Worm (Caenorhabditis elegans) whole organism, L4 larva: ENCODE results near the gene srj-37.

Experiments used
- D1046.2 ChIP-seq: fragments of 200-800 bp; sonication (Bioruptor generic); IDR thresholded peaks from 2 replicates; pipeline ENCODE4 v1.3.6; 2022; ENCODE audit warnings: missing genetic modification characterization, missing compliant biosample characterization
- F44E2.7 ChIP-seq: fragments of 200-800 bp; sonication (Bioruptor generic); IDR thresholded peaks from 2 replicates; pipeline ENCODE4 v2.1.2; 2022; ENCODE audit warnings: missing genetic modification characterization, missing compliant biosample characterization
- T26A8.4 ChIP-seq: fragments of 200-800 bp; sonication (Bioruptor generic); IDR thresholded peaks from 2 replicates; pipeline ENCODE4 v1.3.6; 2022; ENCODE audit warnings: missing genetic modification characterization, missing compliant biosample characterization
- Y105C5A.15 ChIP-seq: fragments of 200-800 bp; sonication (Bioruptor generic); IDR thresholded peaks from 2 replicates; pipeline ENCODE4 v1.3.6; 2022; ENCODE audit warnings: missing genetic modification characterization, missing compliant biosample characterization
- ceh-32 ChIP-seq: sonication (generic microtip); optimal IDR thresholded peaks from 2 replicates; lab custom pipeline; 2016; ENCODE audit warnings: mild to moderate bottlenecking, missing genetic modification characterization, missing compliant biosample characterization; ENCODE audit not compliant: poor library complexity
- ceh-44 ChIP-seq: fragments of 200-800 bp; sonication (Bioruptor generic); IDR thresholded peaks from 2 replicates; pipeline ENCODE4 v1.3.6; 2022; ENCODE audit warnings: missing genetic modification reagents, missing genetic modification characterization, missing compliant biosample characterization
- ceh-62 ChIP-seq: sonication (generic microtip); optimal IDR thresholded peaks from 2 replicates; lab custom pipeline; 2017; ENCODE audit warnings: missing biosample characterization, missing genetic modification characterization
- cey-2 ChIP-seq: sonication (generic microtip); optimal IDR thresholded peaks from 3 replicates; lab custom pipeline; 2017; ENCODE audit warnings: missing genetic modification characterization, mild to moderate bottlenecking, missing compliant biosample characterization, antibody characterized with exemption, borderline replicate concordance; ENCODE audit not compliant: insufficient read depth
- daf-19 ChIP-seq: fragments of 200-800 bp; sonication (Bioruptor generic); conservative IDR thresholded peaks from 2 replicates; pipeline ENCODE4 v1.3.6; 2022; ENCODE audit warnings: missing genetic modification characterization, missing compliant biosample characterization
- daf-8 ChIP-seq: fragments of 200-800 bp; sonication (Bioruptor generic); IDR thresholded peaks from 2 replicates; pipeline ENCODE4 v1.3.6; 2022; ENCODE audit warnings: missing genetic modification characterization, missing compliant biosample characterization
- dmd-6 ChIP-seq: fragments of 200-800 bp; sonication (Bioruptor generic); IDR thresholded peaks from 2 replicates; pipeline ENCODE4 v1.3.6; 2022; ENCODE audit warnings: missing genetic modification reagents, missing genetic modification characterization, missing compliant biosample characterization
- dpl-1 ChIP-seq: fragments of 150-350 bp; optimal IDR thresholded peaks from 2 replicates; lab custom pipeline; 2014; ENCODE audit warnings: missing biosample characterization, missing genetic modification reagents, missing genetic modification characterization
- dve-1 ChIP-seq: sonication (generic microtip); optimal IDR thresholded peaks from 2 replicates; lab custom pipeline; 2017; ENCODE audit warnings: antibody characterized with exemption, mild to moderate bottlenecking, missing genetic modification characterization, missing compliant biosample characterization; ENCODE audit not compliant: insufficient read depth
- egl-43 ChIP-seq: fragments of 200-800 bp; sonication (Bioruptor generic); IDR thresholded peaks from 2 replicates; pipeline ENCODE4 v1.3.6; 2022; ENCODE audit warnings: missing genetic modification reagents, missing genetic modification characterization, missing compliant biosample characterization
- fos-1 ChIP-seq: fragments of 150-350 bp; optimal IDR thresholded peaks from 2 replicates; lab custom pipeline; 2014; ENCODE audit warnings: missing biosample characterization, missing genetic modification characterization
- hlh-11 ChIP-seq: fragments of 200-800 bp; sonication (Bioruptor generic); optimal IDR thresholded peaks from 2 replicates; lab custom pipeline; 2018; ENCODE audit warnings: mild to moderate bottlenecking, missing genetic modification characterization, missing compliant biosample characterization
- lim-7 ChIP-seq: fragments of 200-800 bp; sonication (Bioruptor generic); IDR thresholded peaks from 2 replicates; pipeline ENCODE4 v1.3.6; 2022; ENCODE audit warnings: missing genetic modification characterization, missing compliant biosample characterization
- lin-13 ChIP-seq: fragments of 150-350 bp; optimal IDR thresholded peaks from 2 replicates; lab custom pipeline; 2014; ENCODE audit warnings: missing biosample characterization, missing genetic modification reagents, missing genetic modification characterization
- lin-29 ChIP-seq: fragments of 200-800 bp; sonication (Bioruptor generic); IDR thresholded peaks from 2 replicates; pipeline ENCODE4 v1.3.6; 2022; ENCODE audit warnings: missing genetic modification reagents, missing genetic modification characterization, missing compliant biosample characterization
- lin-38 ChIP-seq: fragments of 200-800 bp; sonication (Bioruptor generic); IDR thresholded peaks from 2 replicates; pipeline ENCODE4 v1.3.6; 2022; ENCODE audit warnings: missing genetic modification reagents, missing genetic modification characterization, missing compliant biosample characterization
- lir-3 ChIP-seq: sonication (generic microtip); optimal IDR thresholded peaks from 2 replicates; lab custom pipeline; 2016; ENCODE audit warnings: mild to moderate bottlenecking, missing genetic modification characterization, missing compliant biosample characterization
- mdt-29 ChIP-seq: fragments of 200-800 bp; sonication (Bioruptor generic); IDR thresholded peaks from 2 replicates; pipeline ENCODE4 v1.3.6; 2022; ENCODE audit warnings: missing genetic modification reagents, missing genetic modification characterization, missing compliant biosample characterization
- mxl-2 ChIP-seq: fragments of 200-800 bp; sonication (Bioruptor generic); conservative IDR thresholded peaks from 2 replicates; pipeline ENCODE4 v1.3.6; 2022; ENCODE audit warnings: missing genetic modification reagents, missing genetic modification characterization, missing compliant biosample characterization
- mxl-3 ChIP-seq: fragments of 200-800 bp; sonication (Bioruptor generic); optimal IDR thresholded peaks from 2 replicates; lab custom pipeline; 2018; ENCODE audit warnings: mild to moderate bottlenecking, missing genetic modification characterization, missing compliant biosample characterization
- nhr-10 ChIP-seq: fragments of 150-350 bp; optimal IDR thresholded peaks from 2 replicates; lab custom pipeline; 2014; ENCODE audit warnings: missing biosample characterization, missing genetic modification characterization
- nhr-102 ChIP-seq: sonication (generic microtip); optimal IDR thresholded peaks from 2 replicates; lab custom pipeline; 2016; ENCODE audit warnings: mild to moderate bottlenecking, missing genetic modification characterization, moderate library complexity, missing compliant biosample characterization
- nhr-41 ChIP-seq: fragments of 200-800 bp; sonication (Bioruptor generic); IDR thresholded peaks from 2 replicates; pipeline ENCODE4 v1.3.6; 2022; ENCODE audit warnings: missing genetic modification reagents, missing genetic modification characterization, missing compliant biosample characterization
- nhr-42 ChIP-seq: fragments of 200-800 bp; sonication (Bioruptor generic); IDR thresholded peaks from 2 replicates; pipeline ENCODE4 v1.3.6; 2022; ENCODE audit warnings: missing genetic modification characterization, missing compliant biosample characterization
- nhr-6 ChIP-seq: fragments of 150-350 bp; optimal IDR thresholded peaks from 2 replicates; lab custom pipeline; 2014; ENCODE audit warnings: missing biosample characterization, missing genetic modification characterization
- pha-4 ChIP-seq, 2 experiments: fragments of 150-350 bp in 1 of 2; fragments of 200-800 bp in 1 of 2; sonication (Bioruptor generic) in 1 of 2; IDR thresholded peaks in 1 of 2; optimal IDR thresholded peaks in 1 of 2; 2 replicates each; pipeline versions ENCODE4 v1.3.6 to Lab custom; 2014 to 2022; ENCODE audit warnings: missing genetic modification characterization in 2 of 2, missing genetic modification reagents in 2 of 2, missing biosample characterization in 1 of 2, missing compliant biosample characterization in 1 of 2
- php-3 ChIP-seq: fragments of 200-800 bp; sonication (Bioruptor generic); IDR thresholded peaks from 2 replicates; pipeline ENCODE4 v1.3.6; 2022; ENCODE audit warnings: missing genetic modification reagents, missing genetic modification characterization, missing compliant biosample characterization
- rbr-2 ChIP-seq: sonication (generic microtip); optimal IDR thresholded peaks from 2 replicates; lab custom pipeline; 2016; ENCODE audit warnings: missing genotype, missing genetic modification characterization, missing compliant biosample characterization
- set-16 ChIP-seq: fragments of 200-800 bp; sonication (Bioruptor generic); IDR thresholded peaks from 2 replicates; pipeline ENCODE4 v1.3.6; 2022; ENCODE audit warnings: missing genetic modification reagents, missing genetic modification characterization, missing compliant biosample characterization
- snpc-4 ChIP-seq: fragments of 150-350 bp; optimal IDR thresholded peaks from 2 replicates; lab custom pipeline; 2014; ENCODE audit warnings: missing biosample characterization, missing genetic modification characterization
- tag-97 ChIP-seq: fragments of 200-800 bp; sonication (Bioruptor generic); IDR thresholded peaks from 2 replicates; pipeline ENCODE4 v1.3.6; 2022; ENCODE audit warnings: missing genetic modification characterization, missing compliant biosample characterization
- unc-130 ChIP-seq: sonication (generic microtip); optimal IDR thresholded peaks from 2 replicates; lab custom pipeline; 2016; ENCODE audit warnings: missing genetic modification reagents, missing genetic modification characterization, missing compliant biosample characterization
- vab-7 ChIP-seq: fragments of 200-800 bp; sonication (Bioruptor generic); IDR thresholded peaks from 2 replicates; pipeline ENCODE4 v1.3.6; 2022; ENCODE audit warnings: missing genetic modification reagents, missing genetic modification characterization, missing compliant biosample characterization
- zag-1 ChIP-seq: fragments of 150-350 bp; optimal IDR thresholded peaks from 2 replicates; lab custom pipeline; 2014; ENCODE audit warnings: missing biosample characterization, missing genetic modification characterization
- ztf-7 ChIP-seq: fragments of 150-350 bp; optimal IDR thresholded peaks from 2 replicates; lab custom pipeline; 2014; ENCODE audit warnings: missing biosample characterization, missing genetic modification characterization

Gene srj-37

DNA sequence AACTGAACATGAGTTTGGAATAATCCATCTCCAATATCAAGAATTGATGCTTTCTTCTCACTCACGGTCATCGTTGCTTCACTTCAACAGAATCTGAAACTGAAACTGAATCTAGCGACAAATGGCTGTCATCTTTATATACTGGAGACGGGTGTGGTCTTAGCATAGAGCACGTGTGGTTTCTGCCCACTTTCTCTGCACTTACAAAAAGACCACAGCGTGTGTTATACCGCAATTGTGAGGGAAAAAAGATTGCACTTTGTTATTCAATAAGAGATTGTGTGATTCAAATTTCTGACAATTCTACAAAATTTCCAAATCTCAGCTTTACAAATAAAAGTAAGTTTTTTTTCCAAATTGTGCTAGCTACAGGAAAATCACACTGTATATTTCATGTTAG, 7.7 kb downstream of the srj-37 start, which contains the start of gene F48G7.12:
TSS of gene F48G7.12 (minus strand) at position 101 of the 400 bp plus-strand sequence.
- no peak for TF ChIP-seq vab-7

DNA sequence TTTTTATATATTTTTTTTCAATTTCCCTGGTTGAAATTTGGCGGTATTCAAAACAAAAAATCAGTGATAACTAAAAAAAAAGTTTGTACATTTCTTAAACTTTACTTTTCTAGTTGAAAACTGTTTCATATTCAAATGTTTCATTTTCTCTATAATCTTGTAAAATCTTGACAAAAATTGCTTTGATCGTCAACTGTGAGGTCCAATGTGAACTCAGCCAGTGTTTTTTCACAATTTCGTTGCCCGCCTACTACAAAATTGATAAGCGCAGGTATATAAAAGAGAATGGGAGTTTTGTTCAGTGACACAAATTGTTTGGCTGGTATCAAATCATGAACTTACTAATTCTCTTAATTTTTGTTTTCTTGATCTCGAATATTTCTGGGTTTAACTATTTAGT, 8.5 kb downstream of the srj-37 start, which contains the start of gene ugt-42:
TSS of gene ugt-42 (plus strand) at position 301 of the 400 bp plus-strand sequence.
- no peak for TF ChIP-seq nhr-102 (tag; lab: Kevin White, UChicago)
- TF ChIP-seq lin-13 (GFP tag; lab: Kevin White, UChicago) = no peak
- no peak for TF ChIP-seq egl-43 (GFP tag; lab: Robert Waterston, UW)
- TF ChIP-seq hlh-11 (tag; lab: Kevin White, UChicago) = no peak
- no peak for TF ChIP-seq daf-8
- TF ChIP-seq mxl-2 = no peak
- TF ChIP-seq nhr-10 (tag; lab: Kevin White, UChicago) = no peak

DNA sequence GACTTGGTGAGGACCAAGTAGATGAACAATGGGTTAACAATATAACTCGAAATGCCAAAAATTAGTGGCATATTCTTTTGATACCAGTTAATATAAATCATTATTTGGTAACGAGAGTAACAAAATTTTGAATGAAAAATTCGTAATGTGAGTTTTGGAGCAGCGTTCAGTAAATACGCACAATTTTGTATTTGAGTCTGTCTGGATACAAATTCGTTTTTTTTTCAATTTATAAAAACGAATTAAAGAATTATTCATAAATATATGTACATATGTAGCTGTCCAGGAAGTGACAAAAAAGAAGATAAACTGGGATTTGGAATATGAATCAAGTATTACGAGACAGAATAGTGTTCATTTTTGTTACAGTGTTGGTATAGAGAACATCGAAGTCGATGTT, 14.5 kb downstream of the srj-37 start, which contains the start of gene srj-5:
TSS of gene srj-5 (minus strand) at position 101 of the 400 bp plus-strand sequence.
- no peak for TF ChIP-seq dmd-6 (GFP tag; lab: Robert Waterston, UW)
- TF ChIP-seq pha-4 (GFP tag; IDR thresholded peaks at IDR 0.05; lab: Robert Waterston, UW) = no peak
- TF ChIP-seq pha-4 (tag; optimal IDR thresholded peaks at IDR 0.05; lab: Kevin White, UChicago) = no peak
- no peak for TF ChIP-seq D1046.2 (GFP tag; lab: Robert Waterston, UW)

DNA sequence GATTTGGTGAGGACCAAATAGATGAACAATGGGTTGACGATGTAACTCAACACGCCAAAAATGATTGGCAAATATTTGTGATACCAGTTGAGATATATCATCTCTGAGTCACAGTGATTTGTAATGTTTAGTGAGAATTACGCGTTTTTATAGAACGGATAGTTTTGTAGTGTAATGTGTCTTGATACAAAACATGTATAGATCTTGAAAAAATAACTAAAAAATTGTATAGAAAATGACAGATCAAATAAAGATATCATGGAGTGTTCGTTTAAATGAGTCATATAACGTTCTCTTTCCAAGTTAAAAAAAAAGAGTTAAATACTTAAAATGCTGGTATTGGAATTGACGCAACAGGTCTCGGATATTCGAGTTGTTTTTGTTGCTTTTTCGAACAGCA, 16.0 kb downstream of the srj-37 start, which contains the start of gene srj-6:
TSS of gene srj-6 (minus strand) at position 101 of the 400 bp plus-strand sequence.
- TF ChIP-seq dve-1 (tag; lab: Kevin White, UChicago) (no peak), rbr-2 (tag; lab: Kevin White, UChicago) (no peak), php-3 (no peak), T26A8.4 (GFP tag; lab: Robert Waterston, UW) (no peak), fos-1 (tag; lab: Kevin White, UChicago) (no peak), dmd-6 (GFP tag; lab: Robert Waterston, UW) (no peak), lim-7 (GFP tag; lab: Robert Waterston, UW) (no peak), nhr-41 (GFP tag; lab: Robert Waterston, UW) (no peak), snpc-4 (tag; lab: Kevin White, UChicago) (no peak), cey-2 (tag; lab: Kevin White, UChicago) (no peak), unc-130 (GFP tag; lab: Kevin White, UChicago) (no peak)
- TF ChIP-seq, all 104 proteins: peak for 0

DNA sequence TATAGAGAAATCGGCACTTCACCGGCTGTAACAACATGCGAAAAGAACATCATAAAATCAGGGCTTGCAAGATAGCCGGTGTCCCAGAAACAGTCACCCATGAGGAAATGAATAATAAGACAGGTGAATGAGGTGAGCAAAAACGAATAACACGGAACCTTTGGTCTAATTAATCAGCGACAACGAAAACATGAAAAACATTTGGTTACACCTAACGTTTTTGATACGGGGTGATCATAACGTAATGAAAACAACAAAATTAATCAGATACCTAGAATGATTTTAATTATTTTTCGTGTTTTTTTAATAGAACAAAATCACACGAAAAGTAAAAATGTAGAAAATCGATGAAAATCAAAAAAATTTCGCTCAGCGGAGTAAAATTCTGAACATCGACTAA, 17.4 kb downstream of the srj-37 start, which contains the start of gene srh-245:
TSS of gene srh-245 (minus strand) at position 101 of the 400 bp plus-strand sequence.
- TF ChIP-seq tag-97 (GFP tag; lab: Robert Waterston, UW) (no peak), zag-1 (tag; lab: Kevin White, UChicago) (no peak), ceh-62 (no peak), set-16 (GFP tag; lab: Robert Waterston, UW) (no peak), lin-29 (GFP tag; lab: Robert Waterston, UW) (no peak), dpl-1 (GFP tag; lab: Kevin White, UChicago) (no peak), lir-3 (no peak), daf-19 (GFP tag; lab: Robert Waterston, UW) (no peak), nhr-6 (tag; lab: Kevin White, UChicago) (no peak), ceh-44 (no peak), F44E2.7 (GFP tag; lab: Robert Waterston, UW) (no peak), nhr-42 (GFP tag; lab: Robert Waterston, UW) (no peak), mdt-29 (GFP tag; lab: Robert Waterston, UW) (no peak), unc-130 (GFP tag; lab: Kevin White, UChicago) (no peak), mxl-3 (GFP tag; lab: Kevin White, UChicago) (no peak), ceh-32 (tag; lab: Kevin White, UChicago) (no peak), ztf-7 (tag; lab: Kevin White, UChicago) (no peak), lin-38 (GFP tag; lab: Robert Waterston, UW) (no peak), Y105C5A.15 (no peak)
